Worm (Caenorhabditis elegans): Measurements from ENCODE around the gene ergo-1.

DNA sequence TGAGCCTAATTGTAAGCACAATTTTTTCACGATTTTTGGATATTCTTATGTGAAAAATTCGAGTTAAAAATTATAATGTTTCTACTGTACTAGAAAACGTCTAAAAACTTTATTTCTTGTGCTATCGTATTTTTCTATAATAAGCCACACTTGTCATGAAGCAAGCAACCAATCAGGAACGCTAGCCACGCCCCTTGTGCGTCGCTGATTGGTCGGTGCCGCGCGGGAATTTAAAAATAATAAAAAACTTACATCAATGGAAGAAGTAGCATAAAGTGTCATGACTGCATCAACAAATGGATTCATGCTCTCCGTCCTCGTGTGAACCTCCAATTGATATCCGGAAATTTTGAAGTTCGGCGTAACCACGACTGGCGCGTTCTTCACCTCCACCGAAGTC is 38.6 kb downstream of the ergo-1 start:
- TF ChIP-seq snpc-4 (tag; optimal IDR thresholded peaks at IDR 0.05) (no peak), nhr-12 (tag; optimal IDR thresholded peaks at IDR 0.05) (no peak), dmd-4 (tag; optimal IDR thresholded peaks at IDR 0.05) (no peak), mab-5 (tag; optimal IDR thresholded peaks at IDR 0.05) (no peak), elt-1 (tag; optimal IDR thresholded peaks at IDR 0.05) (no peak), unc-39 (tag; optimal IDR thresholded peaks at IDR 0.05) (no peak), mdl-1 (tag; optimal IDR thresholded peaks at IDR 0.05) (no peak), ZK546.5 (tag; optimal IDR thresholded peaks at IDR 0.05) (no peak), skn-1 (tag; optimal IDR thresholded peaks at IDR 0.05) (no peak), ztf-11 (tag; optimal IDR thresholded peaks at IDR 0.05) (no peak), ama-1 (optimal IDR thresholded peaks at IDR 0.05) (no peak), sma-9 (GFP tag; optimal IDR thresholded peaks at IDR 0.05) (no peak), sma-9 (tag; optimal IDR thresholded peaks at IDR 0.05) (no peak), ceh-82 (tag; optimal IDR thresholded peaks at IDR 0.05) (no peak)
